Worm (Caenorhabditis elegans): ENCODE data around the gene B0024.13.
A peak's percentile ranks its signal among the peaks of the same experiment; 100 is the strongest.

B0024.13 gene

DNA sequence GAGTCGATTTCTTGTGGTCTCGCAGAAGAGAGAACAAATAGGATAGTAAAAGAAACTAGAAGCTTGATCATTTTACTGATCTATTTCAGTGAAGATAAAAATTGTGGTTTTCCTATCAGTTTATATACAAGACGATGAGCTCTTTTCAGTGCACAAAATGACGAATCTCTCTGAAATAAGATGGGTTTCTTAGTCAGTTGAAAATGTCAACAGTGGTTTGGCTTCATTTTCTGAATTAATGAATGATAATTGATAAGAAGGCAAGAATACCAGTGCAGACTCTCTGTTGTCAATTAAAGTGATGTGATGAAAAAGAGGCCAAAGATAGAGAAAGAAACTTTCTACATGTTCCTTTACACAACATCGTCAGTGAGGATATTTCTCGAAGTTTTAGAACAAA, 39.1 kb upstream of the B0024.13 start, which contains the start of gene lys-2:
Gene lys-2, minus strand, starts transcription at position 101 of the 400 bp plus-strand sequence.
- TF ChIP-seq lin-15B (tag; optimal IDR thresholded peaks at IDR 0.05) (no peak), eor-1 (tag; optimal IDR thresholded peaks at IDR 0.05) (no peak), tbx-2 (tag; optimal IDR thresholded peaks at IDR 0.05) (no peak), elt-3 (tag; optimal IDR thresholded peaks at IDR 0.05) (no peak), pha-4 (tag; optimal IDR thresholded peaks at IDR 0.05) (peak; percentile 20), ztf-11 (tag; optimal IDR thresholded peaks at IDR 0.05) (no peak), skn-1 (tag; optimal IDR thresholded peaks at IDR 0.05) (peak; percentile 8), nhr-28 (tag; optimal IDR thresholded peaks at IDR 0.05) (no peak), nfya-1 (tag; optimal IDR thresholded peaks at IDR 0.05; ENCODE audit: insufficient read depth) (no peak), mdl-1 (tag; optimal IDR thresholded peaks at IDR 0.05) (no peak), fkh-10 (GFP tag; optimal IDR thresholded peaks at IDR 0.05) (no peak), sea-2 (GFP tag; optimal IDR thresholded peaks at IDR 0.05) (no peak), pqm-1 (tag; optimal IDR thresholded peaks at IDR 0.05) (peak; percentile 95), daf-12 (tag; optimal IDR thresholded peaks at IDR 0.05) (no peak), jun-1 (tag; optimal IDR thresholded peaks at IDR 0.05) (peak; percentile 24), elt-2 (tag; optimal IDR thresholded peaks at IDR 0.05) (peak; percentile 84), egl-27 (tag; optimal IDR thresholded peaks at IDR 0.05) (no peak), ceh-28 (tag; optimal IDR thresholded peaks at IDR 0.05) (no peak), mml-1 (tag; optimal IDR thresholded peaks at IDR 0.05) (no peak), nhr-11 (tag; optimal IDR thresholded peaks at IDR 0.05) (no peak), unc-39 (tag; optimal IDR thresholded peaks at IDR 0.05) (no peak), elt-1 (tag; optimal IDR thresholded peaks at IDR 0.05) (no peak), nhr-43 (tag; optimal IDR thresholded peaks at IDR 0.05; ENCODE audit: poor library complexity, severe bottlenecking) (no peak), nhr-12 (tag; optimal IDR thresholded peaks at IDR 0.05) (no peak), nhr-25 (tag; optimal IDR thresholded peaks at IDR 0.05) (no peak), zag-1 (tag; optimal IDR thresholded peaks at IDR 0.05) (no peak), hmg-11 (tag; optimal IDR thresholded peaks at IDR 0.05) (no peak)

- TF ChIP-seq pqm-1 (tag; optimal IDR thresholded peaks at IDR 0.05) (peak; percentile 19), nhr-237 (tag; optimal IDR thresholded peaks at IDR 0.05) (no peak), pha-4 (tag; optimal IDR thresholded peaks at IDR 0.05) (no peak), ztf-4 (tag; optimal IDR thresholded peaks at IDR 0.05) (no peak), elt-3 (tag; optimal IDR thresholded peaks at IDR 0.05) (no peak)
Observed at ce11 chrV:10283444-10283843, 37.1 kb upstream of the B0024.13 start, which contains the start of gene lys-3. Gene lys-3 (minus strand): TSS chrV:10283544.

ce11 chrV:10285853-10286252, 34.7 kb upstream of the B0024.13 start:
- TF ChIP-seq nfya-1 (tag; optimal IDR thresholded peaks at IDR 0.05; ENCODE audit: insufficient read depth) (no peak), ztf-11 (tag; optimal IDR thresholded peaks at IDR 0.05) (no peak), eor-1 (tag; optimal IDR thresholded peaks at IDR 0.05) (no peak), fos-1 (tag; optimal IDR thresholded peaks at IDR 0.05) (no peak), nhr-77 (tag; optimal IDR thresholded peaks at IDR 0.05) (no peak), nhr-11 (tag; optimal IDR thresholded peaks at IDR 0.05) (no peak), nhr-67 (tag; optimal IDR thresholded peaks at IDR 0.05) (no peak), lin-15B (tag; optimal IDR thresholded peaks at IDR 0.05) (no peak), nhr-76 (tag; optimal IDR thresholded peaks at IDR 0.05) (no peak), ceh-28 (tag; optimal IDR thresholded peaks at IDR 0.05) (no peak), pqm-1 (tag; optimal IDR thresholded peaks at IDR 0.05) (no peak), unc-39 (tag; optimal IDR thresholded peaks at IDR 0.05) (no peak), daf-12 (tag; optimal IDR thresholded peaks at IDR 0.05) (no peak), snpc-4 (tag; optimal IDR thresholded peaks at IDR 0.05) (no peak), egl-5 (tag; optimal IDR thresholded peaks at IDR 0.05) (no peak), ZK546.5 (tag; optimal IDR thresholded peaks at IDR 0.05) (no peak)

- TF ChIP-seq aly-2 (tag; optimal IDR thresholded peaks at IDR 0.05): no peak
- TF ChIP-seq elt-3 (tag; optimal IDR thresholded peaks at IDR 0.05): no peak
- TF ChIP-seq lin-39 (tag; optimal IDR thresholded peaks at IDR 0.05): no peak
- no peak for TF ChIP-seq ceh-9 (tag; optimal IDR thresholded peaks at IDR 0.05)
- TF ChIP-seq egl-5 (tag; optimal IDR thresholded peaks at IDR 0.05): no peak
- TF ChIP-seq pqm-1 (tag; optimal IDR thresholded peaks at IDR 0.05): no peak
- no peak for TF ChIP-seq unc-39 (tag; optimal IDR thresholded peaks at IDR 0.05)
- TF ChIP-seq nhr-76 (tag; optimal IDR thresholded peaks at IDR 0.05): no peak
- TF ChIP-seq fos-1 (tag; optimal IDR thresholded peaks at IDR 0.05): no peak
- TF ChIP-seq ama-1 (optimal IDR thresholded peaks at IDR 0.05): no peak
- no peak for TF ChIP-seq nhr-28 (tag; optimal IDR thresholded peaks at IDR 0.05)
- TF ChIP-seq daf-12 (tag; optimal IDR thresholded peaks at IDR 0.05): no peak
- TF ChIP-seq ztf-4 (tag; optimal IDR thresholded peaks at IDR 0.05): no peak
- no peak for TF ChIP-seq mml-1 (tag; optimal IDR thresholded peaks at IDR 0.05)
- TF ChIP-seq nhr-12 (tag; optimal IDR thresholded peaks at IDR 0.05): no peak
- TF ChIP-seq sea-2 (GFP tag; optimal IDR thresholded peaks at IDR 0.05): no peak
- TF ChIP-seq pha-4 (tag; optimal IDR thresholded peaks at IDR 0.05): no peak
Observed at ce11 chrV:10287260-10287659, 33.3 kb upstream of the B0024.13 start, which contains the start of gene B0024.3. Gene B0024.3 (plus strand): TSS chrV:10287560.
